Fruit fly (Drosophila melanogaster) whole organism, embryonic: ENCODE data around the gene CG32483.

ENCODE experiments used
- CG1024 ChIP-seq: fragments of 200-800 bp; sonication (Bioruptor generic); IDR thresholded peaks from 2 replicates; pipeline ENCODE4 v1.3.6; 2022; ENCODE audit warnings: missing biosample characterization, missing genetic modification characterization
- CG11696 ChIP-seq: fragments of 200-800 bp; sonication (Bioruptor generic); IDR thresholded peaks from 2 replicates; pipeline ENCODE4 v1.3.6; 2022; ENCODE audit warnings: missing biosample characterization, missing genetic modification characterization
- CG12155 ChIP-seq: fragments of 200-800 bp; sonication (Bioruptor generic); optimal IDR thresholded peaks from 3 replicates; lab custom pipeline; 2016; ENCODE audit warnings: missing biosample characterization, missing genetic modification characterization
- CG17385 ChIP-seq: fragments of 200-800 bp; sonication (Bioruptor generic); optimal IDR thresholded peaks from 3 replicates; lab custom pipeline; 2018; ENCODE audit warnings: missing biosample characterization, mild to moderate bottlenecking, missing genetic modification characterization
- CG18011 ChIP-seq: fragments of 200-800 bp; sonication (Bioruptor generic); optimal IDR thresholded peaks from 2 replicates; lab custom pipeline; 2017; ENCODE audit warnings: missing biosample characterization, missing genetic modification characterization, mild to moderate bottlenecking, moderate library complexity, missing genotype
- CG18764 ChIP-seq: fragments of 200-800 bp; sonication (Bioruptor generic); optimal IDR thresholded peaks from 3 replicates; lab custom pipeline; 2016; ENCODE audit warnings: missing biosample characterization, missing genetic modification characterization
- CG3163 ChIP-seq: fragments of 200-800 bp; sonication (Bioruptor generic); optimal IDR thresholded peaks from 3 replicates; lab custom pipeline; 2016; ENCODE audit warnings: missing biosample characterization, missing genetic modification characterization
- CG5180 ChIP-seq: fragments of 200-800 bp; sonication (Bioruptor generic); optimal IDR thresholded peaks from 3 replicates; lab custom pipeline; 2017; ENCODE audit warnings: missing biosample characterization, missing genetic modification characterization, mild to moderate bottlenecking, moderate library complexity, missing genetic modification reagents
- CG6654 ChIP-seq: fragments of 200-800 bp; sonication (Bioruptor generic); optimal IDR thresholded peaks from 2 replicates; lab custom pipeline; 2017; ENCODE audit warnings: missing biosample characterization, mild to moderate bottlenecking, missing genetic modification characterization
- CG6689 ChIP-seq: fragments of 200-800 bp; sonication (Bioruptor generic); IDR thresholded peaks from 2 replicates; pipeline ENCODE4 v1.3.6; 2022; ENCODE audit warnings: missing biosample characterization, missing genetic modification characterization
- Camta ChIP-seq: fragments of 200-800 bp; sonication (Bioruptor generic); optimal IDR thresholded peaks from 2 replicates; lab custom pipeline; 2016; ENCODE audit warnings: missing biosample characterization, missing genetic modification characterization
- Drgx ChIP-seq: fragments of 200-800 bp; sonication (Bioruptor generic); IDR thresholded peaks from 2 replicates; pipeline ENCODE4 v1.3.6; 2022; ENCODE audit warnings: missing biosample characterization, missing genetic modification characterization
- E2f2 ChIP-seq: fragments of 200-800 bp; sonication (Bioruptor generic); IDR thresholded peaks from 2 replicates; pipeline ENCODE4 v1.3.6; 2022; ENCODE audit warnings: missing biosample characterization, missing genetic modification characterization
- ERR ChIP-seq: fragments of 200-800 bp; sonication (Bioruptor generic); optimal IDR thresholded peaks from 2 replicates; lab custom pipeline; 2016; ENCODE audit warnings: missing biosample characterization, missing genetic modification characterization
- Ets65A ChIP-seq: fragments of 200-800 bp; sonication (Bioruptor generic); peaks from one replicate; lab custom pipeline; 2016; ENCODE audit warnings: missing biosample characterization, missing genetic modification characterization
- HLHmδ ChIP-seq: fragments of 200-800 bp; sonication (Bioruptor generic); optimal IDR thresholded peaks from 2 replicates; lab custom pipeline; 2018; ENCODE audit warnings: missing biosample characterization, mild to moderate bottlenecking, missing genetic modification characterization, moderate library complexity
- HmgD ChIP-seq: fragments of 200-800 bp; sonication (Bioruptor generic); optimal IDR thresholded peaks from 3 replicates; lab custom pipeline; 2016; ENCODE audit warnings: missing biosample characterization, missing genetic modification characterization
- Hr78 ChIP-seq, 2 experiments: fragments of 200-800 bp in 1 of 2; fragments of >200 bp in 1 of 2; sonication (Bioruptor generic) in 1 of 2; optimal IDR thresholded peaks; 2 replicates each; lab custom pipeline; 2017 to 2019; ENCODE audit warnings: missing biosample characterization in 2 of 2, missing genetic modification characterization in 2 of 2, mild to moderate bottlenecking in 1 of 2, moderate library complexity in 1 of 2
- Med ChIP-seq: fragments of 200-800 bp; sonication (Bioruptor generic); peaks from one replicate; lab custom pipeline; 2016; ENCODE audit warnings: missing biosample characterization, missing genetic modification characterization, mild to moderate bottlenecking, inconsistent platforms, moderate library complexity
- Mes4 ChIP-seq: fragments of 200-800 bp; sonication (Bioruptor generic); optimal IDR thresholded peaks from 2 replicates; lab custom pipeline; 2016; ENCODE audit warnings: missing biosample characterization, missing genetic modification characterization
- NC2α ChIP-seq: fragments of 200-800 bp; sonication (Bioruptor generic); optimal IDR thresholded peaks from 2 replicates; lab custom pipeline; 2016; ENCODE audit warnings: missing biosample characterization, missing genetic modification characterization
- Opbp ChIP-seq: fragments of 200-800 bp; sonication (Bioruptor generic); IDR thresholded peaks from 3 replicates; pipeline ENCODE4 v1.3.6; 2022; ENCODE audit warnings: missing biosample characterization, missing genetic modification characterization; ENCODE audit not compliant: partially characterized antibody
- Pdp1 ChIP-seq, 2 experiments: fragments of 200-800 bp; sonication (Bioruptor generic); optimal IDR thresholded peaks; 3 replicates each; lab custom pipeline; 2016; ENCODE audit warnings: missing biosample characterization in 2 of 2, missing genetic modification characterization in 2 of 2, mild to moderate bottlenecking in 1 of 2, moderate library complexity in 1 of 2
- Tbp ChIP-seq: fragments of >200 bp; optimal IDR thresholded peaks from 2 replicates; lab custom pipeline; 2018; ENCODE audit warnings: missing biosample characterization, missing genetic modification characterization
- Trl ChIP-seq, 3 experiments: fragments of >200 bp in 2 of 3; fragments of 200-800 bp in 1 of 3; sonication (Bioruptor generic) in 1 of 3; optimal IDR thresholded peaks; 2 replicates in 1 of 3; 3 replicates in 2 of 3; lab custom pipeline; 2016 to 2017; ENCODE audit warnings: missing biosample characterization in 1 of 3, missing genetic modification characterization in 1 of 3
- Xrp1 ChIP-seq: fragments of 200-800 bp; sonication (Bioruptor generic); IDR thresholded peaks from 2 replicates; pipeline ENCODE4 v1.3.6; 2022; ENCODE audit warnings: missing biosample characterization, missing genetic modification characterization
- aop ChIP-seq: fragments of 200-800 bp; sonication (Bioruptor generic); IDR thresholded peaks from 2 replicates; pipeline ENCODE4 v1.3.6; 2022; ENCODE audit warnings: missing biosample characterization, missing genetic modification characterization
- br ChIP-seq: fragments of >200 bp; optimal IDR thresholded peaks from 2 replicates; lab custom pipeline; 2017
- caup ChIP-seq: fragments of 200-800 bp; sonication (Bioruptor generic); optimal IDR thresholded peaks from 3 replicates; lab custom pipeline; 2017; ENCODE audit warnings: missing biosample characterization, mild to moderate bottlenecking, missing genetic modification characterization, moderate library complexity; ENCODE audit not compliant: severe bottlenecking
- cg ChIP-seq: fragments of 200-800 bp; sonication (Bioruptor generic); optimal IDR thresholded peaks from 3 replicates; lab custom pipeline; 2019; ENCODE audit warnings: missing biosample characterization, mild to moderate bottlenecking, missing genetic modification characterization, moderate library complexity
- chif ChIP-seq, 2 experiments: fragments of 200-800 bp; sonication (Bioruptor generic); optimal IDR thresholded peaks; 3 replicates each; lab custom pipeline; 2016; ENCODE audit warnings: missing biosample characterization in 2 of 2, missing genetic modification characterization in 2 of 2
- dysf ChIP-seq: fragments of 200-800 bp; sonication (Bioruptor generic); IDR thresholded peaks from 3 replicates; pipeline ENCODE4 v1.3.6; 2022; ENCODE audit warnings: missing biosample characterization, missing genetic modification characterization
- ewg ChIP-seq: fragments of 200-800 bp; sonication (Bioruptor generic); optimal IDR thresholded peaks from 3 replicates; lab custom pipeline; 2017; ENCODE audit warnings: mild to moderate bottlenecking, missing biosample characterization, missing genetic modification reagents, missing genetic modification characterization
- gfzf ChIP-seq: fragments of 200-800 bp; sonication (Bioruptor generic); optimal IDR thresholded peaks from 2 replicates; lab custom pipeline; 2016; ENCODE audit warnings: missing biosample characterization, mild to moderate bottlenecking, missing genetic modification characterization, moderate library complexity
- gro ChIP-seq: fragments of 200-800 bp; sonication (Bioruptor generic); optimal IDR thresholded peaks from 2 replicates; lab custom pipeline; 2016; ENCODE audit warnings: missing biosample characterization, missing genetic modification characterization
- jigr1 ChIP-seq: fragments of 200-800 bp; sonication (Bioruptor generic); IDR thresholded peaks from 3 replicates; pipeline ENCODE4 v1.3.6; 2022; ENCODE audit warnings: missing biosample characterization, missing genetic modification characterization
- maf-S ChIP-seq: fragments of 200-800 bp; sonication (Bioruptor generic); optimal IDR thresholded peaks from 2 replicates; lab custom pipeline; 2016; ENCODE audit warnings: missing biosample characterization, missing genetic modification characterization
- mam ChIP-seq: fragments of 200-800 bp; sonication (Bioruptor generic); optimal IDR thresholded peaks from 3 replicates; lab custom pipeline; 2016; ENCODE audit warnings: missing biosample characterization, missing genetic modification characterization
- nom ChIP-seq: fragments of 200-800 bp; sonication (Bioruptor generic); optimal IDR thresholded peaks from 2 replicates; lab custom pipeline; 2017; ENCODE audit warnings: missing biosample characterization, missing genetic modification characterization, mild to moderate bottlenecking, moderate library complexity, missing genetic modification reagents
- oc ChIP-seq: fragments of 200-800 bp; sonication (Bioruptor generic); optimal IDR thresholded peaks from 2 replicates; lab custom pipeline; 2018; ENCODE audit warnings: missing biosample characterization, mild to moderate bottlenecking, missing genetic modification characterization, moderate library complexity
- otp ChIP-seq: fragments of 200-800 bp; sonication (Bioruptor generic); IDR thresholded peaks from 3 replicates; pipeline ENCODE4, ENCODE4 v1.3.6; 2022; ENCODE audit warnings: missing biosample characterization, missing genetic modification characterization
- ranshi ChIP-seq: fragments of 200-800 bp; sonication (Bioruptor generic); IDR thresholded peaks from 2 replicates; pipeline ENCODE4 v1.3.6; 2022; ENCODE audit warnings: missing biosample characterization, missing genetic modification characterization
- scrt ChIP-seq: fragments of 200-800 bp; sonication (Bioruptor generic); optimal IDR thresholded peaks from 2 replicates; lab custom pipeline; 2018; ENCODE audit warnings: missing biosample characterization, mild to moderate bottlenecking, missing genetic modification characterization, moderate library complexity
- sd ChIP-seq: fragments of 200-800 bp; sonication (Bioruptor generic); optimal IDR thresholded peaks from 3 replicates; lab custom pipeline; 2018; ENCODE audit warnings: missing biosample characterization, mild to moderate bottlenecking, missing genetic modification characterization, moderate library complexity
- sens ChIP-seq: fragments of 200-800 bp; sonication (Bioruptor generic); peaks from one replicate; lab custom pipeline; 2016; ENCODE audit warnings: missing biosample characterization, missing genetic modification characterization
- slbo ChIP-seq: fragments of 200-800 bp; sonication (Bioruptor generic); IDR thresholded peaks from 2 replicates; pipeline ENCODE4 v1.3.6; 2022; ENCODE audit warnings: missing biosample characterization, missing genetic modification characterization
- sqz ChIP-seq: fragments of 200-800 bp; sonication (Bioruptor generic); optimal IDR thresholded peaks from 3 replicates; lab custom pipeline; 2018; ENCODE audit warnings: missing biosample characterization, mild to moderate bottlenecking, missing genetic modification characterization
- zen ChIP-seq: fragments of 200-800 bp; sonication (Bioruptor generic); optimal IDR thresholded peaks from 3 replicates; lab custom pipeline; 2018; ENCODE audit warnings: missing biosample characterization, mild to moderate bottlenecking, missing genetic modification characterization, moderate library complexity

The CG32483 gene

dm6 chr3L:682420-682882 is 7.4 kb downstream of the CG32483 start, which contains the start of gene CG3386:
CG3386 (minus strand) TSS chr3L:682470.
- peak; percentile 15 for TF ChIP-seq mam (GFP tag; lab: Kevin White, UChicago)
- TF ChIP-seq oc = no peak
- TF ChIP-seq chif (GFP tag; optimal IDR thresholded peaks at IDR 0.05; lab: Kevin White, UChicago) = no peak
- TF ChIP-seq caup (GFP tag; lab: Kevin White, UChicago) = no peak
- TF ChIP-seq CG17385 (GFP tag; lab: Kevin White, UChicago) = peak; percentile 36
- peak in 1 of 2 experiments; percentile 99 for TF ChIP-seq Hr78 (GFP tag; optimal IDR thresholded peaks at IDR 0.05; lab: Kevin White, UChicago)
- no peak for TF ChIP-seq CG18764 (GFP tag; lab: Kevin White, UChicago)
- no peak for TF ChIP-seq CG1024 (GFP tag; lab: Robert Waterston, UW)
- TF ChIP-seq E2f2 (GFP tag; lab: Robert Waterston, UW) = 0 out of 2 replicates have a peak, but pooled peaks have one; percentile 5
- TF ChIP-seq CG6654 (GFP tag; lab: Kevin White, UChicago) = no peak
- TF ChIP-seq NC2α (GFP tag; lab: Kevin White, UChicago) = no peak
- no peak for TF ChIP-seq Opbp (GFP tag; lab: Robert Waterston, UW)
- peak in 1 of 2 experiments; percentile 58 for TF ChIP-seq Pdp1 (GFP tag; optimal IDR thresholded peaks at IDR 0.05; lab: Kevin White, UChicago)
- TF ChIP-seq gro = peak; percentile 7
- no peak for TF ChIP-seq Camta (GFP tag; lab: Kevin White, UChicago)
- TF ChIP-seq Ets65A (GFP tag; lab: Kevin White, UChicago) = peak; percentile 62
- TF ChIP-seq nom (GFP tag; lab: Kevin White, UChicago) = peak; percentile 9
- peak; percentile 34 for TF ChIP-seq zen (tag; lab: Kevin White, UChicago)
- TF ChIP-seq Drgx (GFP tag; lab: Robert Waterston, UW) = 0 out of 2 replicates have a peak, but pooled peaks have one; percentile 19
- peak; percentile 46 for TF ChIP-seq sens (GFP tag; lab: Kevin White, UChicago)
- TF ChIP-seq aop (GFP tag; lab: Robert Waterston, UW) = peak; percentile 14; the same call in 1 of the 2 replicates
- TF ChIP-seq otp (GFP tag; lab: Robert Waterston, UW) = no peak
- TF ChIP-seq Xrp1 (GFP tag; lab: Robert Waterston, UW) = 0 out of 2 replicates have a peak, but pooled peaks have one; percentile 11
- TF ChIP-seq Med (GFP tag; lab: Kevin White, UChicago) = peak; percentile 46
- peak; percentile 51 for TF ChIP-seq gfzf (GFP tag; lab: Kevin White, UChicago)
- TF ChIP-seq ERR (GFP tag; lab: Kevin White, UChicago) = peak; percentile 18
- peak; percentile 38 for TF ChIP-seq sqz (GFP tag; lab: Kevin White, UChicago)
- TF ChIP-seq CG18011 (GFP tag; lab: Kevin White, UChicago) = no peak
- TF ChIP-seq CG6689 (GFP tag; lab: Robert Waterston, UW) = 0 out of 2 replicates have a peak, but pooled peaks have one; percentile 5
- TF ChIP-seq cg (GFP tag; lab: Kevin White, UChicago) = peak; percentile 67
- peak; percentile 95 for TF ChIP-seq CG3163 (GFP tag; lab: Kevin White, UChicago)
- TF ChIP-seq ewg (GFP tag; lab: Kevin White, UChicago) = peak; percentile 75
- TF ChIP-seq Trl (optimal IDR thresholded peaks at IDR 0.05; lab: Kevin White, UChicago) = peak; percentile 65 to 75
- TF ChIP-seq Trl (GFP tag; optimal IDR thresholded peaks at IDR 0.05; lab: Kevin White, UChicago) = no peak
- peak; percentile 91 for TF ChIP-seq CG11696 (GFP tag; lab: Robert Waterston, UW)

dm6 chr3L:681793-682369 is 8.0 kb downstream of the CG32483 start:
- TF ChIP-seq ranshi (GFP tag; lab: Robert Waterston, UW) = no peak; the same call in 1 of the 2 replicates
- no peak for TF ChIP-seq Tbp (GFP tag; lab: Kevin White, UChicago)
- TF ChIP-seq HmgD (GFP tag; lab: Kevin White, UChicago) = peak; percentile 32
- TF ChIP-seq CG5180 (GFP tag; lab: Kevin White, UChicago) = no peak
- peak; percentile 40 for TF ChIP-seq scrt
- no peak for TF ChIP-seq Mes4
- peak; percentile 10 for TF ChIP-seq gfzf (GFP tag; lab: Kevin White, UChicago)
- TF ChIP-seq CG12155 (GFP tag; lab: Kevin White, UChicago) = no peak
- TF ChIP-seq maf-S (GFP tag; lab: Kevin White, UChicago) = peak; percentile 27
- TF ChIP-seq Camta (GFP tag; lab: Kevin White, UChicago) = no peak
- no peak for TF ChIP-seq jigr1 (GFP tag; lab: Robert Waterston, UW)
- TF ChIP-seq CG3163 (GFP tag; lab: Kevin White, UChicago) = no peak
- no peak for TF ChIP-seq HLHmδ (GFP tag; lab: Kevin White, UChicago)
- peak; percentile 19; the same call in 1 of the 3 replicates for TF ChIP-seq dysf (GFP tag; lab: Robert Waterston, UW)
- TF ChIP-seq slbo (GFP tag; lab: Robert Waterston, UW) = peak; percentile 47; the same call in 1 of the 2 replicates
- TF ChIP-seq br (lab: Kevin White, UChicago) = no peak
- peak; percentile 21 for TF ChIP-seq sd (tag; lab: Kevin White, UChicago)
